Worm (Caenorhabditis elegans): ENCODE results near the gene srv-28.

srv-28 gene

ce11 chrIV:6263244-6263643 lies at the start of gene srv-28:
TSS of gene srv-28 (minus strand) at chrIV:6263344.
- TF ChIP-seq che-1 (tag; optimal IDR thresholded peaks at IDR 0.05), result no peak
- no peak for TF ChIP-seq ztf-16 (tag; optimal IDR thresholded peaks at IDR 0.05)
- no peak for TF ChIP-seq nhr-232 (tag; optimal IDR thresholded peaks at IDR 0.05)
- no peak for TF ChIP-seq odd-2 (tag; optimal IDR thresholded peaks at IDR 0.05)
- TF ChIP-seq ceh-18 (tag; optimal IDR thresholded peaks at IDR 0.05), result no peak
- no peak for TF ChIP-seq nhr-11 (tag; optimal IDR thresholded peaks at IDR 0.05)
- no peak for TF ChIP-seq fkh-6 (tag; optimal IDR thresholded peaks at IDR 0.05)
- no peak for TF ChIP-seq hlh-13 (GFP tag; optimal IDR thresholded peaks at IDR 0.05)
- TF ChIP-seq lin-11 (tag; optimal IDR thresholded peaks at IDR 0.05), result no peak
- TF ChIP-seq ceh-6 (GFP tag; optimal IDR thresholded peaks at IDR 0.05), result no peak
- no peak for TF ChIP-seq unc-3 (GFP tag; conservative IDR thresholded peaks at IDR 0.05)
- TF ChIP-seq unc-3 (tag; optimal IDR thresholded peaks at IDR 0.05), result no peak
- TF ChIP-seq unc-86 (tag; optimal IDR thresholded peaks at IDR 0.05), result no peak
- no peak for TF ChIP-seq gmeb-2 (tag; optimal IDR thresholded peaks at IDR 0.05)

ce11 chrIV:6307439-6307838 lies 44.3 kb upstream of the srv-28 start, which contains the start of gene csp-2:
TSS of gene csp-2 (plus strand) at chrIV:6307739.
- TF ChIP-seq pha-4 (tag; optimal IDR thresholded peaks at IDR 0.05), result no peak
- TF ChIP-seq unc-86 (tag; optimal IDR thresholded peaks at IDR 0.05), result no peak
- TF ChIP-seq hlh-30 (tag; optimal IDR thresholded peaks at IDR 0.05; ENCODE audit: insufficient read depth), result no peak
- TF ChIP-seq C08G9.2 (tag; optimal IDR thresholded peaks at IDR 0.05), result no peak
- TF ChIP-seq tbx-2 (tag; optimal IDR thresholded peaks at IDR 0.05), result no peak
- no peak for TF ChIP-seq odd-2 (tag; optimal IDR thresholded peaks at IDR 0.05)
- TF ChIP-seq lin-11 (tag; optimal IDR thresholded peaks at IDR 0.05), result no peak
- no peak for TF ChIP-seq ceh-9 (tag; optimal IDR thresholded peaks at IDR 0.05)
- no peak for TF ChIP-seq ama-1 (optimal IDR thresholded peaks at IDR 0.05)
- TF ChIP-seq K09A11.1 (tag; optimal IDR thresholded peaks at IDR 0.05; ENCODE audit: insufficient read depth), result no peak
- no peak for TF ChIP-seq fkh-10 (GFP tag; optimal IDR thresholded peaks at IDR 0.05)
- TF ChIP-seq hlh-6 (tag; optimal IDR thresholded peaks at IDR 0.05), result no peak
- no peak for TF ChIP-seq ahr-1 (tag; optimal IDR thresholded peaks at IDR 0.05)
- no peak for TF ChIP-seq hlh-13 (GFP tag; optimal IDR thresholded peaks at IDR 0.05)
- TF ChIP-seq ceh-24 (tag; optimal IDR thresholded peaks at IDR 0.05), result no peak
- no peak for TF ChIP-seq unc-42 (tag; optimal IDR thresholded peaks at IDR 0.05)
- no peak for TF ChIP-seq pqm-1 (tag; optimal IDR thresholded peaks at IDR 0.05)
- no peak for TF ChIP-seq elt-4 (tag; optimal IDR thresholded peaks at IDR 0.05)

- no peak for TF ChIP-seq ceh-24 (tag; optimal IDR thresholded peaks at IDR 0.05)
- TF ChIP-seq pqm-1 (tag; optimal IDR thresholded peaks at IDR 0.05), result no peak
- no peak for TF ChIP-seq Y22D7AL.16 (tag; optimal IDR thresholded peaks at IDR 0.05)
- TF ChIP-seq hlh-8 (tag; optimal IDR thresholded peaks at IDR 0.05), result no peak
- TF ChIP-seq rnt-1 (tag; optimal IDR thresholded peaks at IDR 0.05), result no peak
- no peak for TF ChIP-seq ets-4 (tag; optimal IDR thresholded peaks at IDR 0.05)
- TF ChIP-seq gmeb-2 (tag; optimal IDR thresholded peaks at IDR 0.05), result no peak
- no peak for TF ChIP-seq ceh-9 (tag; optimal IDR thresholded peaks at IDR 0.05)
- TF ChIP-seq pag-3 (tag; optimal IDR thresholded peaks at IDR 0.05; ENCODE audit: borderline replicate concordance), result no peak
- TF ChIP-seq pha-2 (tag; optimal IDR thresholded peaks at IDR 0.05), result no peak
- TF ChIP-seq ceh-31 (tag; optimal IDR thresholded peaks at IDR 0.05), result no peak
- no peak for TF ChIP-seq dmd-4 (tag; optimal IDR thresholded peaks at IDR 0.05; ENCODE audit: borderline replicate concordance)
- TF ChIP-seq ceh-48 (tag; optimal IDR thresholded peaks at IDR 0.05), result no peak
Measured at ce11 chrIV:6303642-6304041, 40.5 kb upstream of the srv-28 start, which contains the start of gene srv-25. TSS of gene srv-25 (minus strand) at chrIV:6303742.

- TF ChIP-seq dmd-4 (tag; optimal IDR thresholded peaks at IDR 0.05; ENCODE audit: borderline replicate concordance), result no peak
- no peak for TF ChIP-seq tbx-2 (tag; optimal IDR thresholded peaks at IDR 0.05)
- TF ChIP-seq fkh-10 (GFP tag; optimal IDR thresholded peaks at IDR 0.05), result no peak
- TF ChIP-seq ets-4 (tag; optimal IDR thresholded peaks at IDR 0.05), result no peak
- no peak for TF ChIP-seq zip-5 (tag; optimal IDR thresholded peaks at IDR 0.05)
Measured at ce11 chrIV:6301764-6302163, 38.6 kb upstream of the srv-28 start, which contains the start of gene srv-26. TSS of gene srv-26 (minus strand) at chrIV:6301864.
